Fruit fly (Drosophila melanogaster) whole organism, embryonic: ENCODE results near the gene Lcp65Ag2.

Experiments used
- Ada2b ChIP-seq: fragments of 200-800 bp; sonication (Bioruptor generic); IDR thresholded peaks from 2 replicates; pipeline ENCODE4 v1.3.6; 2022; ENCODE audit warnings: missing biosample characterization, missing genetic modification characterization
- Bdp1 ChIP-seq: fragments of 200-800 bp; sonication (Bioruptor generic); optimal IDR thresholded peaks from 3 replicates; lab custom pipeline; 2016; ENCODE audit warnings: missing biosample characterization, missing genetic modification characterization
- CG15011 ChIP-seq: fragments of 200-800 bp; sonication (Bioruptor generic); optimal IDR thresholded peaks from 3 replicates; lab custom pipeline; 2018; ENCODE audit warnings: missing biosample characterization, mild to moderate bottlenecking, missing genetic modification characterization
- CG15269 ChIP-seq: fragments of 200-800 bp; sonication (Bioruptor generic); optimal IDR thresholded peaks from 2 replicates; lab custom pipeline; 2018; ENCODE audit warnings: missing biosample characterization, mild to moderate bottlenecking, missing genetic modification characterization, moderate library complexity
- CG1529 ChIP-seq: fragments of 200-800 bp; sonication (Bioruptor generic); optimal IDR thresholded peaks from 3 replicates; lab custom pipeline; 2018; ENCODE audit warnings: missing biosample characterization, missing genetic modification characterization
- CG15696 ChIP-seq: fragments of 200-800 bp; sonication (Bioruptor generic); optimal IDR thresholded peaks from 2 replicates; lab custom pipeline; 2019; ENCODE audit warnings: missing biosample characterization, mild to moderate bottlenecking, missing genetic modification characterization, moderate library complexity
- CG1647 ChIP-seq: fragments of 200-800 bp; sonication (Bioruptor generic); optimal IDR thresholded peaks from 3 replicates; lab custom pipeline; 2016; ENCODE audit warnings: missing biosample characterization, missing genetic modification characterization
- CG18262 ChIP-seq: fragments of 200-800 bp; optimal IDR thresholded peaks from 3 replicates; lab custom pipeline; 2019; ENCODE audit warnings: missing biosample characterization, mild to moderate bottlenecking, missing genetic modification characterization, moderate library complexity
- CG31365 ChIP-seq: fragments of 200-800 bp; sonication (Bioruptor generic); optimal IDR thresholded peaks from 2 replicates; lab custom pipeline; 2018; ENCODE audit warnings: missing biosample characterization, mild to moderate bottlenecking, missing genetic modification characterization
- CG3163 ChIP-seq: fragments of 200-800 bp; sonication (Bioruptor generic); optimal IDR thresholded peaks from 3 replicates; lab custom pipeline; 2016; ENCODE audit warnings: missing biosample characterization, missing genetic modification characterization
- CG43689 ChIP-seq: fragments of 200-800 bp; sonication (Bioruptor generic); IDR thresholded peaks from 2 replicates; pipeline ENCODE4 v1.3.6; 2022; ENCODE audit warnings: missing biosample characterization, missing genetic modification characterization
- CG5245 ChIP-seq: fragments of 200-800 bp; sonication (Bioruptor generic); optimal IDR thresholded peaks from 3 replicates; lab custom pipeline; 2016; ENCODE audit warnings: missing biosample characterization, missing genetic modification characterization
- CG6813 ChIP-seq: fragments of 200-800 bp; sonication (Bioruptor generic); optimal IDR thresholded peaks from 2 replicates; lab custom pipeline; 2017; ENCODE audit warnings: missing biosample characterization, missing genetic modification characterization, mild to moderate bottlenecking, moderate library complexity, missing genetic modification reagents
- CG7963 ChIP-seq: fragments of 200-800 bp; sonication (Bioruptor generic); IDR thresholded peaks from 3 replicates; pipeline ENCODE4 v1.3.6; 2022; ENCODE audit warnings: missing biosample characterization, missing genetic modification characterization; ENCODE audit not compliant: partially characterized antibody
- CG8765 ChIP-seq: fragments of 200-800 bp; sonication (Bioruptor generic); IDR thresholded peaks from 2 replicates; pipeline ENCODE4 v1.3.6; 2022; ENCODE audit warnings: missing biosample characterization, missing genetic modification characterization
- CG9215 ChIP-seq: fragments of 200-800 bp; sonication (Bioruptor generic); IDR thresholded peaks from 2 replicates; pipeline ENCODE4 v1.3.6; 2022; ENCODE audit warnings: missing biosample characterization, missing genetic modification characterization
- CG9932 ChIP-seq: fragments of 200-800 bp; sonication (Bioruptor generic); IDR thresholded peaks from 2 replicates; pipeline ENCODE4 v1.3.6; 2022; ENCODE audit warnings: missing biosample characterization, missing genetic modification characterization
- CkIIα-i1 ChIP-seq: fragments of 200-800 bp; sonication (Bioruptor generic); IDR thresholded peaks from 2 replicates; pipeline ENCODE4 v1.3.6; 2022; ENCODE audit warnings: missing biosample characterization, missing genetic modification characterization
- D ChIP-seq, 2 experiments: fragments of 200-800 bp in 1 of 2; fragments of >200 bp in 1 of 2; sonication (Bioruptor generic) in 1 of 2; optimal IDR thresholded peaks; 2 replicates in 1 of 2; 3 replicates in 1 of 2; lab custom pipeline; 2017; ENCODE audit warnings: mild to moderate bottlenecking in 1 of 2, missing biosample characterization in 1 of 2, missing genetic modification characterization in 1 of 2, missing genetic modification reagents in 1 of 2
- Dbx ChIP-seq: fragments of 200-800 bp; sonication (Bioruptor generic); IDR thresholded peaks from 3 replicates; pipeline ENCODE4 v1.3.6; 2022; ENCODE audit warnings: missing biosample characterization, missing genetic modification characterization
- Dref ChIP-seq: fragments of 200-800 bp; sonication (Bioruptor generic); IDR thresholded peaks from 2 replicates; pipeline ENCODE4 v1.3.6; 2022; ENCODE audit warnings: missing biosample characterization, missing genetic modification characterization
- E2f2 ChIP-seq: fragments of 200-800 bp; sonication (Bioruptor generic); IDR thresholded peaks from 2 replicates; pipeline ENCODE4 v1.3.6; 2022; ENCODE audit warnings: missing biosample characterization, missing genetic modification characterization
- MBD-R2 ChIP-seq: fragments of 200-800 bp; sonication (Bioruptor generic); IDR thresholded peaks from 2 replicates; pipeline ENCODE4 v1.3.6; 2022; ENCODE audit warnings: missing biosample characterization, missing genetic modification characterization
- Med ChIP-seq: fragments of 200-800 bp; sonication (Bioruptor generic); peaks from one replicate; lab custom pipeline; 2016; ENCODE audit warnings: missing biosample characterization, missing genetic modification characterization, mild to moderate bottlenecking, inconsistent platforms, moderate library complexity
- Mes4 ChIP-seq: fragments of 200-800 bp; sonication (Bioruptor generic); optimal IDR thresholded peaks from 2 replicates; lab custom pipeline; 2016; ENCODE audit warnings: missing biosample characterization, missing genetic modification characterization
- Six4 ChIP-seq: fragments of 200-800 bp; sonication (Bioruptor generic); optimal IDR thresholded peaks from 2 replicates; lab custom pipeline; 2016; ENCODE audit warnings: missing biosample characterization, missing genetic modification characterization
- TFAM ChIP-seq: fragments of 200-800 bp; sonication (Bioruptor generic); optimal IDR thresholded peaks from 2 replicates; lab custom pipeline; 2017; ENCODE audit warnings: missing biosample characterization, missing genetic modification characterization, inconsistent platforms
- Tbp ChIP-seq: fragments of >200 bp; optimal IDR thresholded peaks from 2 replicates; lab custom pipeline; 2018; ENCODE audit warnings: missing biosample characterization, missing genetic modification characterization
- az2 ChIP-seq: fragments of 200-800 bp; sonication (Bioruptor generic); optimal IDR thresholded peaks from 3 replicates; lab custom pipeline; 2016; ENCODE audit warnings: missing biosample characterization, missing genetic modification characterization
- cwo ChIP-seq: fragments of 200-800 bp; sonication (Bioruptor generic); optimal IDR thresholded peaks from 3 replicates; lab custom pipeline; 2017; ENCODE audit warnings: missing biosample characterization, missing genetic modification characterization, mild to moderate bottlenecking, moderate library complexity, missing genetic modification reagents
- danr ChIP-seq: fragments of 200-800 bp; sonication (Bioruptor generic); IDR thresholded peaks from 2 replicates; pipeline ENCODE4 v1.3.6; 2022; ENCODE audit warnings: missing biosample characterization, missing genetic modification characterization
- dysf ChIP-seq: fragments of 200-800 bp; sonication (Bioruptor generic); IDR thresholded peaks from 3 replicates; pipeline ENCODE4 v1.3.6; 2022; ENCODE audit warnings: missing biosample characterization, missing genetic modification characterization
- emc ChIP-seq: fragments of 200-800 bp; sonication (Bioruptor generic); optimal IDR thresholded peaks from 2 replicates; lab custom pipeline; 2016; ENCODE audit warnings: missing biosample characterization, missing genetic modification characterization
- ems ChIP-seq: fragments of 200-800 bp; sonication (Bioruptor generic); optimal IDR thresholded peaks from 3 replicates; lab custom pipeline; 2016; ENCODE audit warnings: missing biosample characterization, missing genetic modification characterization
- eve ChIP-seq, 2 experiments: fragments of >200 bp; optimal IDR thresholded peaks; 2 replicates each; lab custom pipeline; 2017; ENCODE audit warnings: missing biosample characterization in 2 of 2, missing genetic modification characterization in 2 of 2
- grau ChIP-seq: fragments of 200-800 bp; optimal IDR thresholded peaks from 3 replicates; lab custom pipeline; 2019; ENCODE audit warnings: missing biosample characterization, mild to moderate bottlenecking, missing genetic modification characterization, moderate library complexity
- h ChIP-seq: fragments of >200 bp; optimal IDR thresholded peaks from 2 replicates; lab custom pipeline; 2017
- hkb ChIP-seq, 2 experiments: fragments of 200-800 bp in 1 of 2; fragments of >200 bp in 1 of 2; sonication (Bioruptor generic) in 1 of 2; IDR thresholded peaks in 1 of 2; optimal IDR thresholded peaks in 1 of 2; 2 replicates each; pipeline versions ENCODE4 v1.3.6 to Lab custom; 2017 to 2022; ENCODE audit warnings: missing biosample characterization in 1 of 2, missing genetic modification characterization in 1 of 2
- klu ChIP-seq: fragments of 200-800 bp; sonication (Bioruptor generic); IDR thresholded peaks from 2 replicates; pipeline ENCODE4 v1.3.6; 2022; ENCODE audit warnings: missing biosample characterization, missing genetic modification characterization
- lab ChIP-seq: fragments of 200-800 bp; sonication (Bioruptor generic); optimal IDR thresholded peaks from 3 replicates; lab custom pipeline; 2017; ENCODE audit warnings: missing biosample characterization, missing genetic modification characterization, mild to moderate bottlenecking, moderate library complexity, missing genetic modification reagents
- lilli ChIP-seq: fragments of 200-800 bp; sonication (Bioruptor generic); optimal IDR thresholded peaks from 3 replicates; lab custom pipeline; 2016; ENCODE audit warnings: missing biosample characterization, missing genetic modification characterization
- nerfin-1 ChIP-seq: fragments of 200-800 bp; sonication (Bioruptor generic); optimal IDR thresholded peaks from 3 replicates; lab custom pipeline; 2019; ENCODE audit warnings: missing biosample characterization, mild to moderate bottlenecking, missing genetic modification characterization, moderate library complexity
- nerfin-2 ChIP-seq: fragments of 200-800 bp; sonication (Bioruptor generic); IDR thresholded peaks from 2 replicates; pipeline ENCODE4 v1.3.6; 2022; ENCODE audit warnings: missing biosample characterization, missing genetic modification characterization; ENCODE audit not compliant: partially characterized antibody
- otp ChIP-seq: fragments of 200-800 bp; sonication (Bioruptor generic); IDR thresholded peaks from 3 replicates; pipeline ENCODE4, ENCODE4 v1.3.6; 2022; ENCODE audit warnings: missing biosample characterization, missing genetic modification characterization
- repo ChIP-seq: fragments of 200-800 bp; sonication (Bioruptor generic); optimal IDR thresholded peaks from 2 replicates; lab custom pipeline; 2016; ENCODE audit warnings: missing biosample characterization, missing genetic modification characterization
- salm ChIP-seq: fragments of 200-800 bp; sonication (Bioruptor generic); optimal IDR thresholded peaks from 2 replicates; lab custom pipeline; 2018; ENCODE audit warnings: missing biosample characterization, mild to moderate bottlenecking, missing genetic modification characterization
- stc ChIP-seq: fragments of 200-800 bp; sonication (Bioruptor generic); IDR thresholded peaks from 2 replicates; pipeline ENCODE4 v1.3.6; 2022; ENCODE audit warnings: missing biosample characterization, missing genetic modification characterization
- vfl ChIP-seq: fragments of 200-800 bp; sonication (Bioruptor generic); optimal IDR thresholded peaks from 2 replicates; lab custom pipeline; 2016; ENCODE audit warnings: missing biosample characterization, missing genetic modification characterization
- wek ChIP-seq: fragments of 200-800 bp; sonication (Bioruptor generic); optimal IDR thresholded peaks from 3 replicates; lab custom pipeline; 2018; ENCODE audit warnings: missing biosample characterization, mild to moderate bottlenecking, missing genetic modification characterization, moderate library complexity

Lcp65Ag2 gene

dm6 chr3L:6124616-6125408 is 8.6 kb downstream of the Lcp65Ag2 start (continued):
- TF ChIP-seq grau (tag; lab: Kevin White, UChicago) (peak; percentile 52), Med (GFP tag; lab: Kevin White, UChicago) (peak; percentile 97), Tbp (no peak), CG1647 (peak; percentile 45), CG5245 (GFP tag; lab: Kevin White, UChicago) (peak; percentile 69), CG15696 (tag; lab: Kevin White, UChicago) (peak; percentile 35), D (optimal IDR thresholded peaks at IDR 0.05; lab: Kevin White, UChicago) (no peak), D (GFP tag; optimal IDR thresholded peaks at IDR 0.05; lab: Kevin White, UChicago) (peak; percentile 76), CG9215 (GFP tag; lab: Robert Waterston, UW) (peak; percentile 28; the same call in 1 of the 2 replicates), cwo (peak; percentile 25), TFAM (GFP tag; lab: Kevin White, UChicago) (peak; percentile 56), eve (GFP tag; optimal IDR thresholded peaks at IDR 0.05; lab: Kevin White, UChicago) (no peak), otp (GFP tag; lab: Robert Waterston, UW) (peak; percentile 92), CG43689 (GFP tag; lab: Robert Waterston, UW) (peak; percentile 71), repo (GFP tag; lab: Kevin White, UChicago) (peak; percentile 64), lilli (GFP tag; lab: Kevin White, UChicago) (peak; percentile 32), Mes4 (peak; percentile 75), MBD-R2 (GFP tag; lab: Robert Waterston, UW) (peak; percentile 45; the same call in 1 of the 2 replicates), az2 (GFP tag; lab: Kevin White, UChicago) (peak; percentile 32), E2f2 (GFP tag; lab: Robert Waterston, UW) (peak; percentile 64), vfl (GFP tag; lab: Kevin White, UChicago) (no peak), stc (GFP tag; lab: Robert Waterston, UW) (peak; percentile 89), CG6813 (GFP tag; lab: Kevin White, UChicago) (peak; percentile 90), nerfin-2 (GFP tag; lab: Robert Waterston, UW) (no peak), Dref (GFP tag; lab: Robert Waterston, UW) (no peak), CkIIα-i1 (no peak; the same call in 1 of the 2 replicates), emc (GFP tag; lab: Kevin White, UChicago) (peak; percentile 64), CG31365 (tag; lab: Kevin White, UChicago) (peak; percentile 96), CG15011 (GFP tag; lab: Kevin White, UChicago) (peak; percentile 71), CG3163 (GFP tag; lab: Kevin White, UChicago) (peak; percentile 4), dysf (GFP tag; lab: Robert Waterston, UW) (peak; percentile 79; the same call in 2 of the 3 replicates), salm (peak; percentile 54), wek (GFP tag; lab: Kevin White, UChicago) (peak; percentile 89), Six4 (GFP tag; lab: Kevin White, UChicago) (peak; percentile 46), hkb (optimal IDR thresholded peaks at IDR 0.05; lab: Kevin White, UChicago) (peak; percentile 59), hkb (GFP tag; IDR thresholded peaks at IDR 0.05; lab: Robert Waterston, UW) (peak; percentile 91), Bdp1 (peak; percentile 46), CG9932 (GFP tag; lab: Robert Waterston, UW) (peak; percentile 59; the same call in 1 of the 2 replicates), Dbx (GFP tag; lab: Robert Waterston, UW) (peak; percentile 83), Ada2b (peak; percentile 69; the same call in 1 of the 2 replicates), CG7963 (GFP tag; lab: Robert Waterston, UW) (no peak), ems (GFP tag; lab: Kevin White, UChicago) (peak; percentile 65), CG18262 (tag; lab: Kevin White, UChicago) (peak; percentile 64), CG15269 (peak; percentile 63), nerfin-1 (peak; percentile 72), danr (GFP tag; lab: Robert Waterston, UW) (peak; percentile 41; the same call in 1 of the 2 replicates), CG1529 (GFP tag; lab: Kevin White, UChicago) (peak; percentile 46), lab (GFP tag; lab: Kevin White, UChicago) (peak; percentile 94), klu (GFP tag; lab: Robert Waterston, UW) (peak; percentile 53; the same call in 1 of the 2 replicates), CG8765 (GFP tag; lab: Robert Waterston, UW) (no peak), h (no peak)
